Fruit fly (Drosophila melanogaster) whole organism, embryonic: ENCODE results near the gene CG18281.

Experiments used
- Antp ChIP-seq: fragments of 200-800 bp; sonication (Bioruptor generic); optimal IDR thresholded peaks from 3 replicates; lab custom pipeline; 2016; ENCODE audit warnings: missing biosample characterization, missing genetic modification characterization
- Atf3 ChIP-seq: fragments of 200-800 bp; sonication (Bioruptor generic); optimal IDR thresholded peaks from 3 replicates; lab custom pipeline; 2016; ENCODE audit warnings: missing biosample characterization, missing genetic modification characterization
- B-H1 ChIP-seq: fragments of 200-800 bp; sonication (Bioruptor generic); IDR thresholded peaks from 3 replicates; pipeline ENCODE4 v1.3.6; 2022; ENCODE audit warnings: missing biosample characterization, missing genetic modification characterization
- CG10147 ChIP-seq: fragments of 200-800 bp; sonication (Bioruptor generic); optimal IDR thresholded peaks from 2 replicates; lab custom pipeline; 2019; ENCODE audit warnings: missing biosample characterization, mild to moderate bottlenecking, missing genetic modification characterization, moderate library complexity
- CG10209 ChIP-seq: fragments of 200-800 bp; sonication (Bioruptor generic); optimal IDR thresholded peaks from 3 replicates; lab custom pipeline; 2017; ENCODE audit warnings: missing biosample characterization, mild to moderate bottlenecking, missing genetic modification characterization, missing genetic modification reagents
- CG10654 ChIP-seq: fragments of 200-800 bp; sonication (Bioruptor generic); optimal IDR thresholded peaks from 2 replicates; lab custom pipeline; 2016; ENCODE audit warnings: missing biosample characterization, missing genetic modification characterization
- CG11085 ChIP-seq: fragments of 200-800 bp; sonication (Bioruptor generic); IDR thresholded peaks from 2 replicates; pipeline ENCODE4 v1.3.6; 2022; ENCODE audit warnings: missing biosample characterization, missing genetic modification characterization
- CG11504 ChIP-seq: fragments of 200-800 bp; sonication (Bioruptor generic); optimal IDR thresholded peaks from 3 replicates; lab custom pipeline; 2019; ENCODE audit warnings: missing biosample characterization, mild to moderate bottlenecking, missing genetic modification characterization, moderate library complexity
- CG11560 ChIP-seq: fragments of 200-800 bp; sonication (Bioruptor generic); IDR thresholded peaks from 3 replicates; pipeline ENCODE4 v1.3.6; 2022; ENCODE audit warnings: missing biosample characterization, missing genetic modification characterization
- CG1233 ChIP-seq: fragments of 200-800 bp; sonication (Bioruptor generic); optimal IDR thresholded peaks from 4 replicates; lab custom pipeline; 2018; ENCODE audit warnings: missing biosample characterization, mild to moderate bottlenecking, missing genetic modification characterization
- CG12769 ChIP-seq: fragments of 200-800 bp; sonication (Bioruptor generic); optimal IDR thresholded peaks from 2 replicates; lab custom pipeline; 2019; ENCODE audit warnings: missing biosample characterization, mild to moderate bottlenecking, missing genetic modification characterization, moderate library complexity
- CG14050 ChIP-seq: fragments of 200-800 bp; sonication (Bioruptor generic); IDR thresholded peaks from 3 replicates; pipeline ENCODE4 v1.3.6; 2022; ENCODE audit warnings: missing biosample characterization, missing genetic modification characterization
- CG14965 ChIP-seq: fragments of 200-800 bp; sonication (Bioruptor generic); optimal IDR thresholded peaks from 2 replicates; lab custom pipeline; 2016; ENCODE audit warnings: missing biosample characterization, missing genetic modification characterization, borderline replicate concordance
- CG15479 ChIP-seq: fragments of 200-800 bp; sonication (Bioruptor generic); optimal IDR thresholded peaks from 3 replicates; lab custom pipeline; 2019; ENCODE audit warnings: missing biosample characterization, mild to moderate bottlenecking, missing genetic modification characterization, moderate library complexity
- CG1647 ChIP-seq: fragments of 200-800 bp; sonication (Bioruptor generic); optimal IDR thresholded peaks from 3 replicates; lab custom pipeline; 2016; ENCODE audit warnings: missing biosample characterization, missing genetic modification characterization
- CG16779 ChIP-seq: fragments of 200-800 bp; sonication (Bioruptor generic); IDR thresholded peaks from 2 replicates; pipeline ENCODE4 v1.3.6; 2022; ENCODE audit warnings: missing biosample characterization, missing genetic modification characterization
- CG16813 ChIP-seq: fragments of 200-800 bp; sonication (Bioruptor generic); IDR thresholded peaks from 3 replicates; pipeline ENCODE4 v1.3.6; 2022; ENCODE audit warnings: missing biosample characterization, missing genetic modification characterization; ENCODE audit not compliant: partially characterized antibody
- CG18619 ChIP-seq: fragments of 200-800 bp; sonication (Bioruptor generic); optimal IDR thresholded peaks from 3 replicates; lab custom pipeline; 2017; ENCODE audit warnings: missing biosample characterization, mild to moderate bottlenecking, missing genetic modification characterization
- CG2202 ChIP-seq: fragments of 200-800 bp; sonication (Bioruptor generic); optimal IDR thresholded peaks from 2 replicates; lab custom pipeline; 2018; ENCODE audit warnings: missing biosample characterization, mild to moderate bottlenecking, missing genetic modification characterization
- CG3407 ChIP-seq: fragments of 200-800 bp; sonication (Bioruptor generic); optimal IDR thresholded peaks from 2 replicates; lab custom pipeline; 2018; ENCODE audit warnings: missing biosample characterization, mild to moderate bottlenecking, missing genetic modification characterization
- CG34224 ChIP-seq: fragments of 200-800 bp; sonication (Bioruptor generic); IDR thresholded peaks from 3 replicates; pipeline ENCODE4 v1.3.6; 2022; ENCODE audit warnings: missing biosample characterization, missing genetic modification characterization; ENCODE audit not compliant: partially characterized antibody
- CG4328 ChIP-seq: fragments of 200-800 bp; sonication (Bioruptor generic); optimal IDR thresholded peaks from 3 replicates; lab custom pipeline; 2017; ENCODE audit warnings: missing biosample characterization, missing genetic modification reagents, missing genetic modification characterization
- CG7839 ChIP-seq: fragments of 200-800 bp; sonication (Bioruptor generic); optimal IDR thresholded peaks from 3 replicates; lab custom pipeline; 2018; ENCODE audit warnings: missing biosample characterization, mild to moderate bottlenecking, missing genetic modification characterization, moderate library complexity
- CG9609 ChIP-seq: fragments of 200-800 bp; sonication (Bioruptor generic); optimal IDR thresholded peaks from 3 replicates; lab custom pipeline; 2016; ENCODE audit warnings: missing biosample characterization, missing genetic modification characterization
- CG9727 ChIP-seq: fragments of 200-800 bp; sonication (Bioruptor generic); optimal IDR thresholded peaks from 3 replicates; lab custom pipeline; 2017; ENCODE audit warnings: missing biosample characterization, mild to moderate bottlenecking, missing genetic modification characterization
- Camta ChIP-seq: fragments of 200-800 bp; sonication (Bioruptor generic); optimal IDR thresholded peaks from 2 replicates; lab custom pipeline; 2016; ENCODE audit warnings: missing biosample characterization, missing genetic modification characterization
- Dip2 ChIP-seq: fragments of 200-800 bp; sonication (Bioruptor generic); IDR thresholded peaks from 2 replicates; pipeline ENCODE4 v1.3.6; 2022; ENCODE audit warnings: missing biosample characterization, missing genetic modification characterization
- Dip3 ChIP-seq: fragments of 200-800 bp; sonication (Bioruptor generic); optimal IDR thresholded peaks from 3 replicates; lab custom pipeline; 2016; ENCODE audit warnings: missing biosample characterization, missing genetic modification characterization
- NK7.1 ChIP-seq: fragments of 200-800 bp; sonication (Bioruptor generic); optimal IDR thresholded peaks from 3 replicates; lab custom pipeline; 2016; ENCODE audit warnings: missing biosample characterization, missing genetic modification characterization
- PHDP ChIP-seq: fragments of 200-800 bp; sonication (Bioruptor generic); optimal IDR thresholded peaks from 3 replicates; lab custom pipeline; 2018; ENCODE audit warnings: missing biosample characterization, mild to moderate bottlenecking, missing genetic modification characterization, moderate library complexity
- Scr ChIP-seq: fragments of 200-800 bp; sonication (Bioruptor generic); IDR thresholded peaks from 2 replicates; pipeline ENCODE4 v1.3.6; 2022; ENCODE audit warnings: missing biosample characterization, missing genetic modification characterization; ENCODE audit not compliant: partially characterized antibody
- Spps ChIP-seq: fragments of 200-800 bp; sonication (Bioruptor generic); optimal IDR thresholded peaks from 2 replicates; lab custom pipeline; 2018; ENCODE audit warnings: missing biosample characterization, mild to moderate bottlenecking, missing genetic modification characterization
- Sry-δ ChIP-seq: fragments of 200-800 bp; sonication (Bioruptor generic); optimal IDR thresholded peaks from 2 replicates; lab custom pipeline; 2016; ENCODE audit warnings: missing biosample characterization, missing genetic modification characterization
- Xrp1 ChIP-seq: fragments of 200-800 bp; sonication (Bioruptor generic); IDR thresholded peaks from 2 replicates; pipeline ENCODE4 v1.3.6; 2022; ENCODE audit warnings: missing biosample characterization, missing genetic modification characterization
- bbx ChIP-seq: fragments of 200-800 bp; sonication (Bioruptor generic); IDR thresholded peaks from 2 replicates; pipeline ENCODE4 v1.3.6; 2022; ENCODE audit warnings: missing biosample characterization, missing genetic modification characterization; ENCODE audit not compliant: partially characterized antibody
- bigmax ChIP-seq: fragments of 200-800 bp; sonication (Bioruptor generic); optimal IDR thresholded peaks from 2 replicates; lab custom pipeline; 2018; ENCODE audit warnings: missing biosample characterization, mild to moderate bottlenecking, missing genetic modification characterization
- dan ChIP-seq: fragments of 200-800 bp; sonication (Bioruptor generic); IDR thresholded peaks from 2 replicates; pipeline ENCODE4 v1.3.6; 2022; ENCODE audit warnings: missing biosample characterization, missing genetic modification characterization
- danr ChIP-seq: fragments of 200-800 bp; sonication (Bioruptor generic); IDR thresholded peaks from 2 replicates; pipeline ENCODE4 v1.3.6; 2022; ENCODE audit warnings: missing biosample characterization, missing genetic modification characterization
- fd102C ChIP-seq: fragments of 200-800 bp; sonication (Bioruptor generic); optimal IDR thresholded peaks from 2 replicates; lab custom pipeline; 2018; ENCODE audit warnings: missing biosample characterization, mild to moderate bottlenecking, missing genetic modification characterization, moderate library complexity
- her ChIP-seq: fragments of 200-800 bp; sonication (Bioruptor generic); optimal IDR thresholded peaks from 2 replicates; lab custom pipeline; 2016; ENCODE audit warnings: missing biosample characterization, missing genetic modification characterization
- lilli ChIP-seq: fragments of 200-800 bp; sonication (Bioruptor generic); optimal IDR thresholded peaks from 3 replicates; lab custom pipeline; 2016; ENCODE audit warnings: missing biosample characterization, missing genetic modification characterization
- luna ChIP-seq: fragments of 200-800 bp; sonication (Bioruptor generic); optimal IDR thresholded peaks from 2 replicates; lab custom pipeline; 2016; ENCODE audit warnings: missing biosample characterization, missing genetic modification characterization
- nom ChIP-seq: fragments of 200-800 bp; sonication (Bioruptor generic); optimal IDR thresholded peaks from 2 replicates; lab custom pipeline; 2017; ENCODE audit warnings: missing biosample characterization, missing genetic modification characterization, mild to moderate bottlenecking, moderate library complexity, missing genetic modification reagents
- otp ChIP-seq: fragments of 200-800 bp; sonication (Bioruptor generic); IDR thresholded peaks from 3 replicates; pipeline ENCODE4, ENCODE4 v1.3.6; 2022; ENCODE audit warnings: missing biosample characterization, missing genetic modification characterization
- pb ChIP-seq: fragments of 200-800 bp; sonication (Bioruptor generic); optimal IDR thresholded peaks from 3 replicates; lab custom pipeline; 2016; ENCODE audit warnings: missing biosample characterization, missing genetic modification characterization
- pho ChIP-seq: fragments of 200-800 bp; sonication (Bioruptor generic); optimal IDR thresholded peaks from 2 replicates; lab custom pipeline; 2016; ENCODE audit warnings: missing biosample characterization, missing genetic modification characterization
- phol ChIP-seq: fragments of 200-800 bp; sonication (Bioruptor generic); optimal IDR thresholded peaks from 3 replicates; lab custom pipeline; 2018; ENCODE audit warnings: missing biosample characterization, mild to moderate bottlenecking, missing genetic modification characterization, moderate library complexity
- scrt ChIP-seq: fragments of 200-800 bp; sonication (Bioruptor generic); optimal IDR thresholded peaks from 2 replicates; lab custom pipeline; 2018; ENCODE audit warnings: missing biosample characterization, mild to moderate bottlenecking, missing genetic modification characterization, moderate library complexity
- so ChIP-seq: fragments of 200-800 bp; sonication (Bioruptor generic); IDR thresholded peaks from 3 replicates; pipeline ENCODE4 v1.3.6; 2022; ENCODE audit warnings: missing biosample characterization, missing genetic modification characterization
- tna ChIP-seq: fragments of 200-800 bp; sonication (Bioruptor generic); IDR thresholded peaks from 2 replicates; pipeline ENCODE4 v1.3.6; 2022; ENCODE audit warnings: missing biosample characterization, missing genetic modification characterization; ENCODE audit not compliant: partially characterized antibody

The CG18281 gene

dm6 chr3L:20518805-20519503, 19.3 kb downstream of the CG18281 start, which contains the start of gene BNIP3 (continued):
- TF ChIP-seq Spps (no peak), luna (GFP tag; lab: Kevin White, UChicago) (no peak), Dip2 (GFP tag; lab: Robert Waterston, UW) (no peak), CG11504 (peak; percentile 46), fd102C (GFP tag; lab: Kevin White, UChicago) (no peak), dan (GFP tag; lab: Robert Waterston, UW) (no peak), CG16813 (GFP tag; lab: Robert Waterston, UW) (no peak), Scr (GFP tag; lab: Robert Waterston, UW) (no peak), CG1647 (no peak), pb (GFP tag; lab: Kevin White, UChicago) (no peak), CG34224 (GFP tag; lab: Robert Waterston, UW) (no peak), CG10654 (GFP tag; lab: Kevin White, UChicago) (no peak), tna (no peak), lilli (GFP tag; lab: Kevin White, UChicago) (no peak), PHDP (tag; lab: Kevin White, UChicago) (no peak), Antp (GFP tag; lab: Kevin White, UChicago) (no peak), Camta (no peak), CG3407 (GFP tag; lab: Kevin White, UChicago) (no peak), Xrp1 (GFP tag; lab: Robert Waterston, UW) (no peak), bigmax (GFP tag; lab: Kevin White, UChicago) (no peak), CG11085 (GFP tag; lab: Robert Waterston, UW) (no peak), CG14965 (GFP tag; lab: Kevin White, UChicago) (no peak), Dip3 (no peak), CG4328 (GFP tag; lab: Kevin White, UChicago) (no peak), CG14050 (no peak), NK7.1 (GFP tag; lab: Kevin White, UChicago) (no peak), scrt (no peak), her (GFP tag; lab: Kevin White, UChicago) (no peak), Sry-δ (GFP tag; lab: Kevin White, UChicago) (no peak), Atf3 (GFP tag; lab: Kevin White, UChicago) (no peak), CG15479 (GFP tag; lab: Kevin White, UChicago) (no peak), bbx (GFP tag; lab: Robert Waterston, UW) (peak; percentile 58), CG10209 (GFP tag; lab: Kevin White, UChicago) (no peak), CG11560 (no peak), pho (GFP tag; lab: Kevin White, UChicago) (no peak), otp (GFP tag; lab: Robert Waterston, UW) (no peak), B-H1 (no peak), CG10147 (GFP tag; lab: Kevin White, UChicago) (peak; percentile 51), danr (GFP tag; lab: Robert Waterston, UW) (no peak), nom (GFP tag; lab: Kevin White, UChicago) (peak; percentile 20), CG12769 (tag; lab: Kevin White, UChicago) (peak; percentile 3), CG9727 (GFP tag; lab: Kevin White, UChicago) (no peak), so (GFP tag; lab: Robert Waterston, UW) (no peak), phol (tag; lab: Kevin White, UChicago) (peak; percentile 22), CG7839 (tag; lab: Kevin White, UChicago) (no peak), CG2202 (tag; lab: Kevin White, UChicago) (no peak), CG9609 (GFP tag; lab: Kevin White, UChicago) (no peak), CG1233 (GFP tag; lab: Kevin White, UChicago) (no peak), CG18619 (GFP tag; lab: Kevin White, UChicago) (peak; percentile 27), CG16779 (GFP tag; lab: Robert Waterston, UW) (no peak)
